Worm (Caenorhabditis elegans) whole organism, L3 larva: ENCODE measurements around the gene sulp-7.

Source experiments
- aly-2 ChIP-seq: fragments of 150-350 bp; optimal IDR thresholded peaks from 2 replicates; lab custom pipeline; 2014; ENCODE audit warnings: missing biosample characterization, missing genetic modification characterization
- ama-1 ChIP-seq: fragments of 150-350 bp; optimal IDR thresholded peaks from 2 replicates; lab custom pipeline; 2018
- ceh-16 ChIP-seq: sonication (generic microtip); optimal IDR thresholded peaks from 2 replicates; lab custom pipeline; 2017; ENCODE audit warnings: missing biosample characterization, missing genetic modification characterization
- ceh-9 ChIP-seq: sonication (generic microtip); optimal IDR thresholded peaks from 2 replicates; lab custom pipeline; 2018; ENCODE audit warnings: missing biosample characterization, missing genetic modification characterization
- egl-27 ChIP-seq: sonication (generic microtip); optimal IDR thresholded peaks from 4 replicates; lab custom pipeline; 2017; ENCODE audit warnings: missing biosample characterization, missing genetic modification reagents, missing genetic modification characterization
- fkh-2 ChIP-seq: fragments of 150-350 bp; optimal IDR thresholded peaks from 2 replicates; lab custom pipeline; 2014; ENCODE audit warnings: missing biosample characterization, missing genetic modification reagents, missing genetic modification characterization
- lin-15B ChIP-seq: fragments of 150-350 bp; optimal IDR thresholded peaks from 2 replicates; lab custom pipeline; 2014; ENCODE audit warnings: missing biosample characterization, missing genetic modification characterization
- lin-39 ChIP-seq: fragments of 150-350 bp; optimal IDR thresholded peaks from 2 replicates; lab custom pipeline; 2018; ENCODE audit warnings: missing biosample characterization, missing genetic modification reagents, missing genetic modification characterization
- nhr-237 ChIP-seq: fragments of 150-350 bp; optimal IDR thresholded peaks from 2 replicates; lab custom pipeline; 2014; ENCODE audit warnings: missing biosample characterization, missing genetic modification characterization
- pha-4 ChIP-seq: fragments of 150-350 bp; optimal IDR thresholded peaks from 2 replicates; lab custom pipeline; 2014; ENCODE audit warnings: missing biosample characterization, missing genetic modification reagents, missing genetic modification characterization
- skn-1 ChIP-seq: fragments of 150-350 bp; optimal IDR thresholded peaks from 2 replicates; lab custom pipeline; 2014; ENCODE audit warnings: missing biosample characterization, missing genetic modification characterization
- snpc-4 ChIP-seq: fragments of 150-350 bp; optimal IDR thresholded peaks from 2 replicates; lab custom pipeline; 2014; ENCODE audit warnings: missing biosample characterization, missing genetic modification characterization
- unc-39 ChIP-seq: sonication (generic microtip); optimal IDR thresholded peaks from 4 replicates; lab custom pipeline; 2017; ENCODE audit warnings: missing biosample characterization, missing genetic modification characterization
- ztf-11 ChIP-seq: fragments of 150-350 bp; optimal IDR thresholded peaks from 2 replicates; lab custom pipeline; 2014; ENCODE audit warnings: missing biosample characterization, missing genetic modification characterization

ce11 chrX:11031047-11031695 lies 49.3 kb upstream of the sulp-7 start:
- TF ChIP-seq lin-39 (tag; lab: Kevin White, UChicago) (peak; percentile 47), unc-39 (tag; lab: Kevin White, UChicago) (no peak), ceh-16 (tag; lab: Kevin White, UChicago) (no peak), ztf-11 (tag; lab: Kevin White, UChicago) (no peak), snpc-4 (peak; percentile 5), egl-27 (tag; lab: Kevin White, UChicago) (peak; percentile 76), nhr-237 (tag; lab: Kevin White, UChicago) (peak; percentile 15), fkh-2 (tag; lab: Kevin White, UChicago) (no peak), skn-1 (tag; lab: Kevin White, UChicago) (peak; percentile 51), aly-2 (tag; lab: Kevin White, UChicago) (no peak), ama-1 (peak; percentile 76), pha-4 (peak; percentile 77), lin-15B (tag; lab: Kevin White, UChicago) (peak; percentile 50), ceh-9 (no peak)
